Fruit fly (Drosophila melanogaster): ENCODE measurements around the gene COX8.

The COX8 gene

dm6 chr3L:21533270-21533948, 5.8 kb downstream of the COX8 start, which contains the start of gene Mkrn1 (continued):
- TF ChIP-seq ac (GFP tag; optimal IDR thresholded peaks at IDR 0.05): no peak
- no peak for TF ChIP-seq Dip3 (GFP tag; optimal IDR thresholded peaks at IDR 0.05)
- TF ChIP-seq Tbp (GFP tag; optimal IDR thresholded peaks at IDR 0.05): no peak
- no peak for TF ChIP-seq pros (GFP tag; optimal IDR thresholded peaks at IDR 0.05)
- TF ChIP-seq Six4 (GFP tag; optimal IDR thresholded peaks at IDR 0.05): no peak
- no peak for TF ChIP-seq Deaf1 (tag; optimal IDR thresholded peaks at IDR 0.05)
- TF ChIP-seq CG7357 (GFP tag; IDR thresholded peaks at IDR 0.05): no peak
- no peak for TF ChIP-seq BtbVII (GFP tag; optimal IDR thresholded peaks at IDR 0.05)
- no peak for TF ChIP-seq maf-S (GFP tag; optimal IDR thresholded peaks at IDR 0.05)
- TF ChIP-seq HLH3B (GFP tag; IDR thresholded peaks at IDR 0.05): no peak
- TF ChIP-seq run (tag; optimal IDR thresholded peaks at IDR 0.05): no peak
- no peak for TF ChIP-seq CG9609 (GFP tag; optimal IDR thresholded peaks at IDR 0.05)
- peak; percentile 67 for TF ChIP-seq D (optimal IDR thresholded peaks at IDR 0.05)
- TF ChIP-seq D (GFP tag; optimal IDR thresholded peaks at IDR 0.05): no peak
- TF ChIP-seq zf30C (GFP tag; optimal IDR thresholded peaks at IDR 0.05): no peak
- peak; percentile 38 for TF ChIP-seq Dp (GFP tag; optimal IDR thresholded peaks at IDR 0.05)
- no peak for TF ChIP-seq CG5953 (GFP tag; IDR thresholded peaks at IDR 0.05)
- TF ChIP-seq CG7839 (tag; optimal IDR thresholded peaks at IDR 0.05): no peak
- peak; percentile 94 for TF ChIP-seq CG1603 (tag; optimal IDR thresholded peaks at IDR 0.05)
- no peak for TF ChIP-seq ind (GFP tag; optimal IDR thresholded peaks at IDR 0.05)
- TF ChIP-seq gfzf (GFP tag; optimal IDR thresholded peaks at IDR 0.05): peak; percentile 91
- TF ChIP-seq Optix (GFP tag; IDR thresholded peaks at IDR 0.05): no peak
- TF ChIP-seq sisA (GFP tag; IDR thresholded peaks at IDR 0.05): no peak
- TF ChIP-seq luna (GFP tag; optimal IDR thresholded peaks at IDR 0.05): no peak
- no peak for TF ChIP-seq so (GFP tag; IDR thresholded peaks at IDR 0.05)
- TF ChIP-seq kni (GFP tag; optimal IDR thresholded peaks at IDR 0.05): no peak
- TF ChIP-seq CG12155 (GFP tag; optimal IDR thresholded peaks at IDR 0.05): no peak
- TF ChIP-seq cas (GFP tag; IDR thresholded peaks at IDR 0.05): no peak
- no peak for TF ChIP-seq pita (GFP tag; optimal IDR thresholded peaks at IDR 0.05)
- no peak for TF ChIP-seq GATAe (GFP tag; conservative IDR thresholded peaks at IDR 0.05)
- TF ChIP-seq CG8290 (GFP tag; optimal IDR thresholded peaks at IDR 0.05): peak; percentile 80
- no peak for TF ChIP-seq CG8290 (tag; optimal IDR thresholded peaks at IDR 0.05)
- TF ChIP-seq CG6254 (GFP tag; optimal IDR thresholded peaks at IDR 0.05): no peak
- TF ChIP-seq mirr (GFP tag; optimal IDR thresholded peaks at IDR 0.05): no peak
- no peak for TF ChIP-seq ssp (GFP tag; IDR thresholded peaks at IDR 0.05)
- TF ChIP-seq tgo (GFP tag; IDR thresholded peaks at IDR 0.05): no peak
- TF ChIP-seq onecut (GFP tag; IDR thresholded peaks at IDR 0.05): no peak
- TF ChIP-seq chif (GFP tag; optimal IDR thresholded peaks at IDR 0.05): no peak
- TF ChIP-seq CG7963 (GFP tag; IDR thresholded peaks at IDR 0.05; ENCODE audit: partially characterized antibody): peak; percentile 90
- no peak for TF ChIP-seq CG11723 (GFP tag; optimal IDR thresholded peaks at IDR 0.05)
- no peak for TF ChIP-seq fd102C (GFP tag; optimal IDR thresholded peaks at IDR 0.05)
- no peak for TF ChIP-seq CG12071 (GFP tag; optimal IDR thresholded peaks at IDR 0.05)
- no peak for TF ChIP-seq Taf1 (GFP tag; IDR thresholded peaks at IDR 0.05)
- no peak for TF ChIP-seq schlank (tag; optimal IDR thresholded peaks at IDR 0.05)
- TF ChIP-seq NC2β (GFP tag; optimal IDR thresholded peaks at IDR 0.05): peak; percentile 32
- TF ChIP-seq oc (tag; optimal IDR thresholded peaks at IDR 0.05): no peak
- no peak for TF ChIP-seq CG7271 (tag; optimal IDR thresholded peaks at IDR 0.05)
- no peak for TF ChIP-seq CG18476 (GFP tag; optimal IDR thresholded peaks at IDR 0.05)
- TF ChIP-seq CG7745 (tag; optimal IDR thresholded peaks at IDR 0.05): no peak
- no peak for TF ChIP-seq gcm2 (GFP tag; optimal IDR thresholded peaks at IDR 0.05)
- no peak for TF ChIP-seq tup (GFP tag; optimal IDR thresholded peaks at IDR 0.05)
- no peak for TF ChIP-seq Hsf (GFP tag; optimal IDR thresholded peaks at IDR 0.05)

All from whole organism, embryonic.